Fruit fly (Drosophila melanogaster): ENCODE data around the gene CG10598.
A peak's percentile ranks its signal among the peaks of the same experiment; 100 is the strongest.

CG10598 gene

DNA sequence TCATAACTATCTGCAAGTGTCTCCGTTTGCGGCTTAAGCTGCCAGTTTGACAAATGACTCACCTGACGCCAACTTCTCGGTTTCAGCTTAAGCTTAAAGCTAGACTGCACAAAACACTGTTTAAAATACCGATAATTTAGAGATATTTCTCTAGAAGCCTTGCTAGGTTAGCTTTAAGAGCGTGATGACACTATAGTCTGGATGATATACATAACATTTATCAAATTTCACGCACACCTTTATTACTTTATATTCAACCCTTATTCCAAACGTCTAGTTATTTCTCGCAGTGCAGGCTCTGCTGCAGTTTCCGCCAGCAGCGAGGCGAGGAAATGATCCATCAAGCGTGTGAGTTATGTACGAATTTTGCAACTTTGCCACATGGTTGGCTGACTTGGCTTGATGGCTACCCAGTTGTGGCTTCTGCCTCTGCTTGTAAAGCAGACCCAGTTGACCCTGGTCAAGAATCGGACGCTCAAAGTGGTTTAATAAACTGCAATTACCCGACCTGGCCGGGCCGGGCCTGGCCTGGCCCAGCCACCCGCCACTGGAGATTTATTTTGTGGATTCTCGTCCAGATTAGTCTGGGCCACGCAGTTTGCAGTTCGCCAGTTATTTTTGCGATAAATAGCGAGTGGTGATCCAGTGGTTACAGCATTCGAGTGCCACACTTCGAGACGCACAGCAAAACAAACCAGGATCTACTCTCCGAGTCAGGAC, 8.3 kb downstream of the CG10598 start, which contains the start of gene CG12998 (continued):
- TF ChIP-seq Gug (GFP tag; IDR thresholded peaks at IDR 0.05) (peak; percentile 50), salr (GFP tag; optimal IDR thresholded peaks at IDR 0.05) (no peak), Ets21C (GFP tag; optimal IDR thresholded peaks at IDR 0.05) (no peak), esn (GFP tag; optimal IDR thresholded peaks at IDR 0.05) (no peak), Sox102F (GFP tag; optimal IDR thresholded peaks at IDR 0.05) (no peak), vri (GFP tag; optimal IDR thresholded peaks at IDR 0.05) (no peak), eg (GFP tag; IDR thresholded peaks at IDR 0.05) (peak; percentile 46; the same call in 1 of the 3 replicates), svp (GFP tag) (no peak), dac (GFP tag; optimal IDR thresholded peaks at IDR 0.05) (no peak), CG6276 (GFP tag; optimal IDR thresholded peaks at IDR 0.05) (peak; percentile 3), Eip78C (GFP tag) (peak; percentile 84), CG9139 (GFP tag; optimal IDR thresholded peaks at IDR 0.05) (no peak), CG8319 (GFP tag; optimal IDR thresholded peaks at IDR 0.05) (no peak), Sox15 (GFP tag; optimal IDR thresholded peaks at IDR 0.05) (no peak), CG15336 (GFP tag; IDR thresholded peaks at IDR 0.05) (peak; percentile 54), dsx (GFP tag; optimal IDR thresholded peaks at IDR 0.05; ENCODE audit: poor library complexity, severe bottlenecking) (peak; percentile 12), spab (GFP tag; optimal IDR thresholded peaks at IDR 0.05) (no peak), CG34406 (GFP tag; optimal IDR thresholded peaks at IDR 0.05) (no peak), Hr38 (GFP tag; optimal IDR thresholded peaks at IDR 0.05) (no peak), CG3919 (GFP tag; optimal IDR thresholded peaks at IDR 0.05) (peak; percentile 45), CG11902 (GFP tag; optimal IDR thresholded peaks at IDR 0.05) (no peak), CG7368 (GFP tag; optimal IDR thresholded peaks at IDR 0.05) (no peak)

dm6 chrX:17215004-17215403, 11.7 kb downstream of the CG10598 start, which contains the start of gene CG5162:
CG5162 (plus strand) TSS chrX:17215304.
- TF ChIP-seq fkh (GFP tag; optimal IDR thresholded peaks at IDR 0.05), result no peak
- TF ChIP-seq Lpt (GFP tag; optimal IDR thresholded peaks at IDR 0.05), result no peak
- TF ChIP-seq CG11294 (GFP tag; IDR thresholded peaks at IDR 0.05), result no peak
- no peak for TF ChIP-seq CG31627 (GFP tag; optimal IDR thresholded peaks at IDR 0.05)
- TF ChIP-seq CG34406 (GFP tag; optimal IDR thresholded peaks at IDR 0.05), result no peak

- TF ChIP-seq lz (GFP tag; optimal IDR thresholded peaks at IDR 0.05) (no peak), Met (GFP tag; optimal IDR thresholded peaks at IDR 0.05) (no peak), eg (GFP tag; IDR thresholded peaks at IDR 0.05) (no peak), vri (GFP tag; optimal IDR thresholded peaks at IDR 0.05) (no peak), svp (GFP tag) (no peak), Ets96B (tag; optimal IDR thresholded peaks at IDR 0.05) (no peak), CG32006 (GFP tag; optimal IDR thresholded peaks at IDR 0.05) (no peak), CG1621 (tag; optimal IDR thresholded peaks at IDR 0.05) (no peak), CG31627 (GFP tag; optimal IDR thresholded peaks at IDR 0.05) (no peak), Eip93F (GFP tag; optimal IDR thresholded peaks at IDR 0.05) (no peak), Eip75B (GFP tag; optimal IDR thresholded peaks at IDR 0.05) (no peak), CG6854 (GFP tag; optimal IDR thresholded peaks at IDR 0.05) (no peak), spab (GFP tag; optimal IDR thresholded peaks at IDR 0.05) (no peak)
Measured at dm6 chrX:17212007-17212406, 14.7 kb downstream of the CG10598 start, which contains the start of gene CG18258. CG18258 (plus strand) TSS chrX:17212307.

DNA sequence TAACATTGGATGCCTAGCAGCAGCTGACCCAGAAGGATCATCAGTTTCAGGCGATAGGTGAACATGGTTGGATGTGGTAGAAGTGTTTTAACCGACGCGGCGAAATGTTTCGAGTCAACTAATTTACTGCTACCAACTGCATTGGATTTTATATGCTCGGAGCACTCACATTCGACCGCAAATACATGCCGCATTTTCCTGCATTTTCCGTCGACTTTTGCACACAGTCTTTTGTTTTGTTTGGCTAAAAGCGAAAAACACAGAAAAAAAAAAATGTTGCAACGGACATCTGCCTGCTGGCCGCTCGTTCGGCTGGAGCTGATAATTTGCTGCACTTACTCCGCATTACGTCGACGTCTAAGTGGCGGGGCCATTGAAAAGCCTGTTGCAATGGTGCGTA, 16.8 kb downstream of the CG10598 start, which contains the start of gene CG12995:
CG12995 (minus strand) TSS at position 101 of the 400 bp plus-strand sequence.
- TF ChIP-seq CG11902 (GFP tag; optimal IDR thresholded peaks at IDR 0.05), result no peak
- no peak for TF ChIP-seq dsx (GFP tag; optimal IDR thresholded peaks at IDR 0.05; ENCODE audit: poor library complexity, severe bottlenecking)
- no peak for TF ChIP-seq CG8319 (GFP tag; optimal IDR thresholded peaks at IDR 0.05)
- no peak for TF ChIP-seq CG6276 (GFP tag; optimal IDR thresholded peaks at IDR 0.05)
- TF ChIP-seq CG15336 (GFP tag; IDR thresholded peaks at IDR 0.05), result no peak
- TF ChIP-seq CG31627 (GFP tag; optimal IDR thresholded peaks at IDR 0.05), result no peak
- no peak for TF ChIP-seq Blimp-1 (GFP tag; optimal IDR thresholded peaks at IDR 0.05)
- TF ChIP-seq Lpt (GFP tag; optimal IDR thresholded peaks at IDR 0.05), result no peak
- TF ChIP-seq CG8119 (GFP tag; IDR thresholded peaks at IDR 0.05), result no peak
- TF ChIP-seq Eip75B (GFP tag; optimal IDR thresholded peaks at IDR 0.05), result no peak
- no peak for TF ChIP-seq CG34406 (GFP tag; optimal IDR thresholded peaks at IDR 0.05)
- no peak for TF ChIP-seq Sox102F (GFP tag; optimal IDR thresholded peaks at IDR 0.05)
